Worm (Caenorhabditis elegans): ENCODE data around the gene nfyc-1.

Gene nfyc-1

ce11 chrII:44740-45139, 1.0 kb downstream of the nfyc-1 start, which contains the start of gene rpoa-49:
rpoa-49 (plus strand) TSS chrII:45040.
- TF ChIP-seq pha-4 (tag; optimal IDR thresholded peaks at IDR 0.05) (no peak), ztf-11 (tag; optimal IDR thresholded peaks at IDR 0.05) (no peak), unc-120 (tag; optimal IDR thresholded peaks at IDR 0.05; ENCODE audit: poor library complexity, severe bottlenecking) (no peak), ceh-83 (GFP tag; optimal IDR thresholded peaks at IDR 0.05) (no peak), nhr-12 (tag; optimal IDR thresholded peaks at IDR 0.05) (no peak), lsy-2 (tag; optimal IDR thresholded peaks at IDR 0.05) (no peak), ceh-39 (tag; optimal IDR thresholded peaks at IDR 0.05) (no peak), mab-5 (tag; optimal IDR thresholded peaks at IDR 0.05) (no peak), nhr-237 (tag; optimal IDR thresholded peaks at IDR 0.05) (no peak), zip-8 (tag; optimal IDR thresholded peaks at IDR 0.05) (no peak), hlh-1 (tag; optimal IDR thresholded peaks at IDR 0.05) (no peak), tbx-8 (GFP tag; optimal IDR thresholded peaks at IDR 0.05) (no peak), mls-2 (tag; optimal IDR thresholded peaks at IDR 0.05) (no peak), nhr-28 (tag; optimal IDR thresholded peaks at IDR 0.05) (no peak), unc-62 (GFP tag; optimal IDR thresholded peaks at IDR 0.05) (no peak), ham-2 (GFP tag; optimal IDR thresholded peaks at IDR 0.05) (no peak), mep-1 (tag; optimal IDR thresholded peaks at IDR 0.05) (no peak), snpc-4 (tag; optimal IDR thresholded peaks at IDR 0.05) (no peak), sptf-1 (tag; optimal IDR thresholded peaks at IDR 0.05) (no peak), sem-2 (GFP tag; optimal IDR thresholded peaks at IDR 0.05) (no peak)

DNA sequence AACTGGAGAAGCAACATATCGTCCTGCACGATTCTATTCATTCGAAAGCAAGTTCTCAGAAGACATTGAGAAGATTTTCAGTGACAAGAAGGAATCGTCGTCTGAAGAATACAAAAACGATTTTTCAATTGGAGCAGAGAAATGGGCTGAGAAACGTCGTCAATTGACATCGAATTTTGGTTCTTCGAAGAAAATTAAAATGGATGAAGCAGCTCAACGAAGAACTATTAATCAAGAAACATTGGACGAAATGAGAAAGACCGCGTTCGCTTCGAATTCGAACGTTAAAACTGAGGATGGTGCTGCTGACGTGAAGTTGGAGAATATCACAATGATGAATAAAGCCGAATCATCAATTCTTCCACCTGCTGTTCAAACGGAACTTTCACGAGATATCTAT, 2.4 kb downstream of the nfyc-1 start, which contains the start of gene rpt-4:
Gene rpt-4, minus strand, starts transcription at position 101 of the 400 bp plus-strand sequence.
- TF ChIP-seq tbx-8 (GFP tag; optimal IDR thresholded peaks at IDR 0.05) (no peak), nhr-237 (tag; optimal IDR thresholded peaks at IDR 0.05) (no peak), elt-1 (tag; optimal IDR thresholded peaks at IDR 0.05; ENCODE audit: borderline replicate concordance, insufficient read depth) (no peak), ceh-83 (GFP tag; optimal IDR thresholded peaks at IDR 0.05) (no peak), sptf-1 (tag; optimal IDR thresholded peaks at IDR 0.05) (no peak), ceh-43 (GFP tag; optimal IDR thresholded peaks at IDR 0.05) (no peak), nhr-28 (tag; optimal IDR thresholded peaks at IDR 0.05) (no peak), snpc-4 (tag; optimal IDR thresholded peaks at IDR 0.05) (no peak), ces-1 (GFP tag; optimal IDR thresholded peaks at IDR 0.05) (no peak), flh-1 (GFP tag; optimal IDR thresholded peaks at IDR 0.05) (no peak), M03D4.4 (tag; optimal IDR thresholded peaks at IDR 0.05) (no peak), unc-62 (GFP tag; optimal IDR thresholded peaks at IDR 0.05) (no peak), mab-5 (tag; optimal IDR thresholded peaks at IDR 0.05) (no peak), lin-32 (GFP tag; optimal IDR thresholded peaks at IDR 0.05) (no peak), mep-1 (tag; optimal IDR thresholded peaks at IDR 0.05) (no peak), ham-2 (GFP tag; optimal IDR thresholded peaks at IDR 0.05) (no peak), lsy-2 (tag; optimal IDR thresholded peaks at IDR 0.05) (no peak)

ce11 chrII:47280-47679, 3.6 kb downstream of the nfyc-1 start, which contains the start of gene C23H3.5:
C23H3.5 (plus strand) TSS chrII:47580.
- TF ChIP-seq elt-3 (tag; optimal IDR thresholded peaks at IDR 0.05): no peak
- no peak for TF ChIP-seq unc-39 (tag; optimal IDR thresholded peaks at IDR 0.05)
- TF ChIP-seq elt-1 (tag; optimal IDR thresholded peaks at IDR 0.05; ENCODE audit: borderline replicate concordance, insufficient read depth): no peak
- TF ChIP-seq nhr-2 (tag; optimal IDR thresholded peaks at IDR 0.05): no peak
- TF ChIP-seq snpc-4 (tag; optimal IDR thresholded peaks at IDR 0.05): no peak
- TF ChIP-seq lin-13 (tag; optimal IDR thresholded peaks at IDR 0.05): no peak
- no peak for TF ChIP-seq blmp-1 (tag; optimal IDR thresholded peaks at IDR 0.05)
- TF ChIP-seq ceh-43 (GFP tag; optimal IDR thresholded peaks at IDR 0.05): no peak
- no peak for TF ChIP-seq nhr-28 (tag; optimal IDR thresholded peaks at IDR 0.05)
- no peak for TF ChIP-seq ceh-83 (GFP tag; optimal IDR thresholded peaks at IDR 0.05)
- no peak for TF ChIP-seq nhr-76 (tag; optimal IDR thresholded peaks at IDR 0.05)
- TF ChIP-seq lin-32 (GFP tag; optimal IDR thresholded peaks at IDR 0.05): no peak
- TF ChIP-seq ceh-39 (tag; optimal IDR thresholded peaks at IDR 0.05): no peak
- TF ChIP-seq hlh-1 (tag; optimal IDR thresholded peaks at IDR 0.05): no peak
- no peak for TF ChIP-seq mab-5 (tag; optimal IDR thresholded peaks at IDR 0.05)
- TF ChIP-seq mep-1 (tag; optimal IDR thresholded peaks at IDR 0.05): no peak
- no peak for TF ChIP-seq ces-1 (GFP tag; optimal IDR thresholded peaks at IDR 0.05)
- TF ChIP-seq drap-1 (GFP tag; optimal IDR thresholded peaks at IDR 0.05): no peak

DNA sequence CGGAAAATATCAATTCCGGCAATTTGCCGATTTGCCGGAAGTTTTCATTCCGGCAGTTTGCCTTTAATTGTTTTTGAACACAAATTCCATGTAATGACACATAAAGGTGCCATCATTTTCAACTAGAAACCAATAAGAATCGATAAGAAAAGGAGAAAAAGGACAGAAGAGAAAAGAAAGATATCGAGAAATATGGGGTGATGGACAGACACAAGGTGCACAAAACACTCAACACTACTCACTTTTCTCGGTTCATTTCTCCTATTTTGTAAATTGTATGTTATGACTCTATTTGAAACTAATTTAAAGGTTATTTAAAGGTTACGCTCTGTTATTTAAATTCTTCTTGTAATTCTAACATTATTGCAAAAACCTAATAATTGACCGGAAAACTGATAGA, 7.2 kb downstream of the nfyc-1 start:
- TF ChIP-seq unc-62 (GFP tag; optimal IDR thresholded peaks at IDR 0.05) (no peak), zip-8 (tag; optimal IDR thresholded peaks at IDR 0.05) (no peak), snpc-4 (tag; optimal IDR thresholded peaks at IDR 0.05) (no peak), hlh-1 (tag; optimal IDR thresholded peaks at IDR 0.05) (no peak), ceh-43 (GFP tag; optimal IDR thresholded peaks at IDR 0.05) (no peak), unc-39 (tag; optimal IDR thresholded peaks at IDR 0.05) (no peak), nhr-12 (tag; optimal IDR thresholded peaks at IDR 0.05) (no peak), ces-1 (GFP tag; optimal IDR thresholded peaks at IDR 0.05) (no peak), cnd-1 (tag; optimal IDR thresholded peaks at IDR 0.05) (no peak), ham-2 (GFP tag; optimal IDR thresholded peaks at IDR 0.05) (no peak), bed-3 (GFP tag; optimal IDR thresholded peaks at IDR 0.05) (no peak), elt-3 (tag; optimal IDR thresholded peaks at IDR 0.05) (no peak), ceh-83 (GFP tag; optimal IDR thresholded peaks at IDR 0.05) (no peak), mab-5 (tag; optimal IDR thresholded peaks at IDR 0.05) (no peak), lin-32 (GFP tag; optimal IDR thresholded peaks at IDR 0.05) (no peak), mls-2 (tag; optimal IDR thresholded peaks at IDR 0.05) (no peak), ceh-39 (tag; optimal IDR thresholded peaks at IDR 0.05) (no peak), blmp-1 (tag; optimal IDR thresholded peaks at IDR 0.05) (no peak), ztf-11 (tag; optimal IDR thresholded peaks at IDR 0.05) (no peak)
